Fruit fly (Drosophila melanogaster) whole organism, pupa: ENCODE measurements around the gene Cpsf5.
A peak's percentile ranks its signal among the peaks of the same experiment; 100 is the strongest.

Experiments used
- CG10348 ChIP-seq: fragments of 200-800 bp; sonication (Bioruptor generic); IDR thresholded peaks from 2 replicates; pipeline ENCODE4 v1.3.6; 2022; ENCODE audit warnings: missing biosample characterization, missing genetic modification characterization
- CG12605 ChIP-seq: fragments of 200-800 bp; sonication (Bioruptor generic); IDR thresholded peaks from 2 replicates; pipeline ENCODE4 v1.3.6; 2022; ENCODE audit warnings: missing biosample characterization, missing genetic modification characterization
- CG13204 ChIP-seq: fragments of 200-800 bp; sonication (Bioruptor generic); optimal IDR thresholded peaks from 2 replicates; lab custom pipeline; 2018; ENCODE audit warnings: missing biosample characterization, mild to moderate bottlenecking, missing genetic modification characterization, moderate library complexity
- CG14655 ChIP-seq: fragments of 200-800 bp; sonication (Bioruptor generic); optimal IDR thresholded peaks from 3 replicates; lab custom pipeline; 2017; ENCODE audit warnings: mild to moderate bottlenecking, missing biosample characterization, missing genetic modification reagents, missing genetic modification characterization
- CG15710 ChIP-seq: fragments of 200-800 bp; sonication (Bioruptor generic); optimal IDR thresholded peaks from 2 replicates; lab custom pipeline; 2018; ENCODE audit warnings: missing biosample characterization, mild to moderate bottlenecking, missing genetic modification characterization, moderate library complexity
- CG17806 ChIP-seq: fragments of 200-800 bp; sonication (Bioruptor generic); optimal IDR thresholded peaks from 2 replicates; lab custom pipeline; 2018; ENCODE audit warnings: missing biosample characterization, mild to moderate bottlenecking, missing genetic modification characterization, moderate library complexity
- CG32121 ChIP-seq: fragments of 200-800 bp; sonication (Bioruptor generic); IDR thresholded peaks from 2 replicates; pipeline ENCODE4 v1.3.6; 2022; ENCODE audit warnings: missing biosample characterization, missing genetic modification characterization
- CG34367 ChIP-seq: fragments of 200-800 bp; sonication (Bioruptor generic); optimal IDR thresholded peaks from 2 replicates; lab custom pipeline; 2018; ENCODE audit warnings: missing biosample characterization, mild to moderate bottlenecking, missing genetic modification characterization
- CG4496 ChIP-seq: fragments of 200-800 bp; sonication (Bioruptor generic); IDR thresholded peaks from 3 replicates; pipeline ENCODE4 v1.3.6; 2022; ENCODE audit warnings: missing biosample characterization, missing genetic modification characterization
- CG8159 ChIP-seq: fragments of 200-800 bp; sonication (Bioruptor generic); optimal IDR thresholded peaks from 3 replicates; lab custom pipeline; 2018; ENCODE audit warnings: missing biosample characterization, mild to moderate bottlenecking, missing genetic modification characterization, moderate library complexity
- CG8301 ChIP-seq: fragments of 200-800 bp; sonication (Bioruptor generic); optimal IDR thresholded peaks from 2 replicates; lab custom pipeline; 2018; ENCODE audit warnings: missing biosample characterization, mild to moderate bottlenecking, missing genetic modification characterization
- CG9948 ChIP-seq: fragments of 200-800 bp; sonication (Bioruptor generic); optimal IDR thresholded peaks from 2 replicates; lab custom pipeline; 2018; ENCODE audit warnings: missing biosample characterization, mild to moderate bottlenecking, missing genetic modification characterization, moderate library complexity
- D1 ChIP-seq: fragments of 200-800 bp; sonication (Bioruptor generic); optimal IDR thresholded peaks from 2 replicates; lab custom pipeline; 2018; ENCODE audit warnings: missing biosample characterization, mild to moderate bottlenecking, missing genetic modification characterization, moderate library complexity
- EcR ChIP-seq: fragments of 200-800 bp; sonication (Bioruptor generic); optimal IDR thresholded peaks from 3 replicates; lab custom pipeline; 2019; ENCODE audit warnings: missing biosample characterization, missing genetic modification characterization, mild to moderate bottlenecking, moderate library complexity, missing genetic modification reagents
- Ets98B ChIP-seq: fragments of 200-800 bp; sonication (Bioruptor generic); IDR thresholded peaks from 2 replicates; pipeline ENCODE4 v1.3.6; 2022; ENCODE audit warnings: missing biosample characterization, missing genetic modification characterization
- Pif1A ChIP-seq: fragments of 200-800 bp; sonication (Bioruptor generic); optimal IDR thresholded peaks from 3 replicates; lab custom pipeline; 2016; ENCODE audit warnings: missing biosample characterization, missing genetic modification characterization
- Pif1B ChIP-seq: fragments of 200-800 bp; sonication (Bioruptor generic); optimal IDR thresholded peaks from 3 replicates; lab custom pipeline; 2016; ENCODE audit warnings: missing biosample characterization, missing genetic modification characterization
- Snoo ChIP-seq: fragments of 200-800 bp; sonication (Bioruptor generic); optimal IDR thresholded peaks from 3 replicates; lab custom pipeline; 2017; ENCODE audit warnings: missing biosample characterization, mild to moderate bottlenecking, missing genetic modification characterization, inconsistent platforms
- fd96Ca ChIP-seq: fragments of 200-800 bp; sonication (Bioruptor generic); IDR thresholded peaks from 3 replicates; pipeline ENCODE4 v1.3.6; 2022; ENCODE audit warnings: missing biosample characterization, missing genetic modification characterization
- gl ChIP-seq: fragments of 200-800 bp; sonication (Bioruptor generic); optimal IDR thresholded peaks from 2 replicates; lab custom pipeline; 2018; ENCODE audit warnings: missing biosample characterization, mild to moderate bottlenecking, missing genetic modification characterization
- rn ChIP-seq: fragments of 200-800 bp; sonication (Bioruptor generic); IDR thresholded peaks from 2 replicates; pipeline ENCODE4 v1.3.6; 2022; ENCODE audit warnings: missing biosample characterization, missing genetic modification characterization

The Cpsf5 gene

DNA sequence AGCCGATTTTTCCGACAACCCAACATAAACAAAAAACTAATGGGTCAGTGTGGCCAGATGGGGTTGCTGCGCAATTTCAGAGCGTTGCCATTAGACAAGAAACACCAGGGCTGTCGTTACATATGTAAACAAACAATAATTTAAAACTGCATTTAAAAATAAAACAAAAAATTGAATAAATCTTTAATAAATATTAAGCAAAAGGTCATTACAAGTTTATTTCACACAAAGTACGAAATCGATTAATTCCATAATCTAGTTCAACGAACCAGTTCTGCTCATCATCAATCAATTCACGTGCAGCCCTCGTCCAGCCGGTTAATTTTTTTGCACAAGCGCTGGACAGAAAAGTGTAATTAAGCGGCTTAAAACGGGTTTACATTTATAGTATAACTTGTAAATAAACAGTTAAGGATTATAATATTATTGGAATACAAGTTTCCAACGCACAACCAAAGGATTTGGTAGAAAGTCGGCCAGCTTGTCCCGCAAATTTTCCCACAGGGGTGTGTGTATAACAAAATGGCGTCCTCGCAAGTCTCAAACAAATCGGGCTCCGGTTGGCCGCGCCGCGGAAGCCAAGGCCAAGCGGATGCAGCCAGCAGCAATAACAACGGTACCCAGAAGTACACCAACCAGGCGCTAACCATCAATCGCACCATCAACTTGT lies at the start of gene Cpsf5, which contains the start of gene CG4022:
Gene Cpsf5, plus strand, starts transcription at position 285 of the 670 bp plus-strand sequence.
Gene CG4022, minus strand, starts transcription at position 79 of the 670 bp plus-strand sequence.
- TF ChIP-seq Snoo (tag; lab: Kevin White, UChicago), result peak; percentile 51
- TF ChIP-seq CG17806 (tag; lab: Kevin White, UChicago), result peak; percentile 61
- peak; percentile 60 for TF ChIP-seq CG12605 (GFP tag; lab: Robert Waterston, UW)
- TF ChIP-seq gl (tag; lab: Kevin White, UChicago), result no peak
- peak; percentile 61 for TF ChIP-seq CG8159 (tag; lab: Kevin White, UChicago)
- TF ChIP-seq EcR (GFP tag; lab: Kevin White, UChicago), result peak; percentile 64
- TF ChIP-seq Ets98B (GFP tag; lab: Robert Waterston, UW), result peak; percentile 61
- TF ChIP-seq fd96Ca (GFP tag; lab: Robert Waterston, UW), result peak; percentile 65; the same call in 2 of the 3 replicates
- peak; percentile 75; the same call in 2 of the 3 replicates for TF ChIP-seq CG4496
- TF ChIP-seq D1 (tag; lab: Kevin White, UChicago), result no peak
- peak; percentile 64 for TF ChIP-seq CG9948
- peak; percentile 70 for TF ChIP-seq CG32121 (GFP tag; lab: Robert Waterston, UW)
- peak; percentile 52 for TF ChIP-seq CG34367
- TF ChIP-seq CG8301 (tag; lab: Kevin White, UChicago), result peak; percentile 36
- peak; percentile 57 for TF ChIP-seq Pif1B
- no peak for TF ChIP-seq CG14655
- TF ChIP-seq CG10348, result no peak
- TF ChIP-seq Pif1A, result peak; percentile 59
- TF ChIP-seq rn, result 0 out of 2 replicates have a peak, but pooled peaks have one; percentile 7
- TF ChIP-seq CG15710, result peak; percentile 76
- TF ChIP-seq CG13204 (GFP tag; lab: Kevin White, UChicago), result no peak

DNA sequence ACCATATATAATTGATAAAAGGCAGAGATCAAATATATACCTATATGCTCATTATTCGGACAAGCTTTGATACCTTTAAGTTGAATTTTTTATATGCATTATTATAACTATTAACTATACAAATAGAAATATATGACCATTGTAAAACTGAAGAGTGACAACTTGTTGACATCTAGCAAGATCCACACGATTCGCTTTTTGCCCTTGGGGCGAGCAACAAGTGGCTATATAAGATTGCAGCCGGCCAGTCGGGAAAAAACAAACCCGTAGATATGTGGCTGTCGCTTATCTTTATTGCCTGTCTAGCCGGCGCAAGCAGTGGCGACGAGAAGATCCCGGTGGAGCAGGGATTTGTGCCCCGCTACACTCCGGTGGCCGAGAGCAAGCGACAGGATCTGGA lies 48.9 kb upstream of the Cpsf5 start, which contains the start of gene CG34456:
Gene CG34456, plus strand, starts transcription at position 215 of the 400 bp plus-strand sequence.
- TF ChIP-seq CG32121 (GFP tag; lab: Robert Waterston, UW) (no peak), gl (tag; lab: Kevin White, UChicago) (no peak), CG9948 (no peak), EcR (GFP tag; lab: Kevin White, UChicago) (peak; percentile 20), CG13204 (GFP tag; lab: Kevin White, UChicago) (no peak), Snoo (tag; lab: Kevin White, UChicago) (no peak), CG17806 (tag; lab: Kevin White, UChicago) (no peak), CG4496 (0 out of 3 replicates have a peak, but pooled peaks have one; percentile 41)

DNA sequence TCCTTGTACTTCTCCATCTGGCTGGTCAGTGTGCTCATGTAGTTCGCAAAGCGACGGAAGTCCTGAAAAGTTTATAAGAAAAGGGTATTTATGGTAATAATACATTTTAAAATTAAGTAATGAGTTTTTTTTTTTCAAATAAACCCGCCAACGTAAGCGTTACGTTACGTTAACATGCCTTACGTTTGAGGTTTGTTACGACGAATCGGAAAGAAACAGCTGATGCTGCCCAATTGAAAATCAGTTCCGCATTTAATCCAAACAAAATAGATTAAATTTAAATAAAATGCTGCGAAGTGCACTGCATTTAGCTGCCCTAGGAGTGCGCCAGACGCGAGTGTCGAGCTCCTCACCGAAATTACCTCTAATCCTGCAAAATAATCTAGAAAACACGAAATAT lies 46.7 kb upstream of the Cpsf5 start, which contains the start of gene mRRF1:
Gene mRRF1, plus strand, starts transcription at position 220 of the 400 bp plus-strand sequence.
- TF ChIP-seq CG12605 (GFP tag; lab: Robert Waterston, UW) (no peak), rn (no peak), CG15710 (no peak), CG10348 (no peak), CG14655 (no peak), CG8159 (tag; lab: Kevin White, UChicago) (no peak), CG17806 (tag; lab: Kevin White, UChicago) (no peak), D1 (tag; lab: Kevin White, UChicago) (no peak), Snoo (tag; lab: Kevin White, UChicago) (no peak), gl (tag; lab: Kevin White, UChicago) (no peak), CG9948 (no peak), Pif1B (no peak), EcR (GFP tag; lab: Kevin White, UChicago) (no peak), CG13204 (GFP tag; lab: Kevin White, UChicago) (no peak), CG4496 (no peak)

DNA sequence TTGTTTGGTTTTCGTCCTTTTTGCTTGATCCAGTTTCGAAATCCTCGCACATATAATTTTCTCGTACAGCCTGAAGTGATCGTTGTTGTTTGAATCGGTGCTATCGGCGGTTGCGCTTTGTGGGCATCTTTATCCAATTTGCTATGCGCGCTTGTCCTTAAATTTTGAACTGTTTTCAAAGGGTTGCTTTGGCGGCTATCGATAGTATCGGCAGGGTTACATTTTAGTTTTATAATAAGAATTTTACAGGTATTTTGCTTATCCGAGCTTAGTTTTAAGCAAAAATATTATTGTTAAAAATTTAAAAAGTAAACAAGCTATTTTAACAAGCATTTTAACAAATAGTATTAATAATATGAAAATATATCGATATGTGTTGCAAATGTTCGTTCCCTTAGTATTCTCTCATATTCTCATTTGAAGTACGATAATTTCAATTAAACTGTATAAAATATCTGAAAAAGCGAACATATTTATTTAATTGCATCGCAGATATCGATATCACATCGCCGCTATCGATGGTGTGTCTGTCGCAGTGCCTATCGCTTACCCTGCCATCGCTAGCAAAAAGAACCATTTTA lies 43.9 kb upstream of the Cpsf5 start, which contains the start of the genes Klp67A and CG4452:
Gene Klp67A, minus strand, starts transcription at position 197 of the 581 bp plus-strand sequence.
Gene CG4452, plus strand, starts transcription at position 528 of the 581 bp plus-strand sequence.
- no peak for TF ChIP-seq CG32121 (GFP tag; lab: Robert Waterston, UW)
- TF ChIP-seq fd96Ca (GFP tag; lab: Robert Waterston, UW), result no peak
- TF ChIP-seq CG8159 (tag; lab: Kevin White, UChicago), result no peak
- no peak for TF ChIP-seq CG10348
- no peak for TF ChIP-seq CG14655
- TF ChIP-seq D1 (tag; lab: Kevin White, UChicago), result no peak
- TF ChIP-seq gl (tag; lab: Kevin White, UChicago), result no peak
- TF ChIP-seq rn, result no peak
- TF ChIP-seq Pif1A, result no peak
- no peak for TF ChIP-seq Snoo (tag; lab: Kevin White, UChicago)
- TF ChIP-seq EcR (GFP tag; lab: Kevin White, UChicago), result no peak
- no peak for TF ChIP-seq CG12605 (GFP tag; lab: Robert Waterston, UW)
- no peak for TF ChIP-seq CG13204 (GFP tag; lab: Kevin White, UChicago)
- TF ChIP-seq CG17806 (tag; lab: Kevin White, UChicago), result no peak
- TF ChIP-seq CG34367, result no peak
- no peak for TF ChIP-seq CG4496
- TF ChIP-seq CG9948, result no peak
- no peak for TF ChIP-seq Ets98B (GFP tag; lab: Robert Waterston, UW)
- TF ChIP-seq Pif1B, result no peak

DNA sequence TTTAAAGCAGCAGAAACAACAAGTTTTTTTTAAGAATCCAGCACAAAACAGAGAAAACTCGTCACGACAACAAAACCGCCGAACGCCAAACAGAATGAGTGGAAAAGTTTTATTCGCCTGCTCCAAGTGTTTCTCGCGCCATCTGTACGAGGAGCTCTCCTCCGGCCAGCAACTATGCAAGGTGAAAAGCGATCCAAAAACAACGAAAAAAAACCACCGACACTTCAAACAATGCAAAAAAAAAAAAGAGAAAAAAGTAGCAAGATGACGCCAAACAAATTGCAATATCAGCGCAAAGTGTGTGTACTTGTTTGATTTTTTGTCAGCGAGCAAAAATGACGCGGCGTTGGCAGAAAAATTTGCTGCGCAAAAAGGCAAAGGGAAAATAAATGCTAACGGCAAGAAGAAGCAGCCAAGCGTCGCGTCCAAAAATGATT lies 43.4 kb upstream of the Cpsf5 start:
- TF ChIP-seq gl (tag; lab: Kevin White, UChicago), result peak; percentile 66
- TF ChIP-seq D1 (tag; lab: Kevin White, UChicago), result no peak
- peak; percentile 19; the same call in 1 of the 2 replicates for TF ChIP-seq CG32121 (GFP tag; lab: Robert Waterston, UW)
- peak; percentile 29 for TF ChIP-seq CG17806 (tag; lab: Kevin White, UChicago)
- peak; percentile 53 for TF ChIP-seq Pif1B
- TF ChIP-seq Pif1A, result peak; percentile 66
- peak; percentile 67; the same call in 1 of the 2 replicates for TF ChIP-seq Ets98B (GFP tag; lab: Robert Waterston, UW)
- TF ChIP-seq CG8159 (tag; lab: Kevin White, UChicago), result peak; percentile 53
- TF ChIP-seq CG34367, result peak; percentile 58
- TF ChIP-seq CG10348, result no peak
- TF ChIP-seq Snoo (tag; lab: Kevin White, UChicago), result no peak
- no peak for TF ChIP-seq rn
- TF ChIP-seq CG8301 (tag; lab: Kevin White, UChicago), result peak; percentile 51
- TF ChIP-seq CG9948, result peak; percentile 19
- TF ChIP-seq CG14655, result no peak
- peak; percentile 47 for TF ChIP-seq CG13204 (GFP tag; lab: Kevin White, UChicago)
- TF ChIP-seq CG4496, result peak; percentile 73; the same call in 2 of the 3 replicates
- peak; percentile 46 for TF ChIP-seq CG15710
- peak; percentile 72; the same call in 1 of the 3 replicates for TF ChIP-seq fd96Ca (GFP tag; lab: Robert Waterston, UW)
- peak; percentile 84 for TF ChIP-seq CG12605 (GFP tag; lab: Robert Waterston, UW)
- peak; percentile 3 for TF ChIP-seq EcR (GFP tag; lab: Kevin White, UChicago)
- TF ChIP-seq, all 21 proteins: peak for 16
